Fruit fly (Drosophila melanogaster) whole organism, wandering third instar larva: ENCODE data around the gene CG12708.

Experiments
- Abd-B ChIP-seq: fragments of >200 bp; optimal IDR thresholded peaks from 2 replicates; lab custom pipeline; 2017; ENCODE audit warnings: missing biosample characterization, missing genetic modification characterization
- Dfd ChIP-seq: fragments of >200 bp; optimal IDR thresholded peaks from 2 replicates; lab custom pipeline; 2017; ENCODE audit warnings: missing biosample characterization, missing genetic modification characterization

DNA sequence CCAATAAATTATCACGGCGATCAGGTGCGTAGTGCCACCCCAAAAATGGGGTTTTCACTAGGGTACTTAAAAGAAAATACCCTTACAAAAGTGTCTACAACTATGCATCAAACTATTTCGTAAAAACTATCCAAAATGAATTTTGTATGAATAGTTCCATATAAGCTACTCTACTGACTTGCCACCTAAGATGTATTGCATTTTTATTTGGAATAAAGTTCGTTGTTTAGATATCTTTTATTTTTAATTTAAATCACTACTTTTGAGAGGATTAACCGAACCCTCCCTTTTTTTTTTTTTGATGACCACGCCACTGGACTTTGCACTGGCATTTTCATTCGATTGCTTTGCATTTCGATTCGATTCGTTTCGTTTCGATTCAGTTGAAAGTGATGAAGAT, 25.8 kb upstream of the CG12708 start:
- TF ChIP-seq Abd-B (GFP tag; lab: Kevin White, UChicago) (no peak), Dfd (GFP tag; lab: Kevin White, UChicago) (no peak)
